Worm (Caenorhabditis elegans): ENCODE results near the gene F19G12.3.

The F19G12.3 gene

ce11 chrX:1456350-1457080, 31.9 kb downstream of the F19G12.3 start:
- peak; percentile 86 for TF ChIP-seq egl-5 (tag; optimal IDR thresholded peaks at IDR 0.05)
- TF ChIP-seq snpc-4 (tag; optimal IDR thresholded peaks at IDR 0.05): no peak
- peak; percentile 39 for TF ChIP-seq nfya-1 (tag; optimal IDR thresholded peaks at IDR 0.05; ENCODE audit: insufficient read depth)
- TF ChIP-seq elt-2 (tag; optimal IDR thresholded peaks at IDR 0.05): peak; percentile 45
- peak; percentile 17 for TF ChIP-seq nhr-43 (tag; optimal IDR thresholded peaks at IDR 0.05; ENCODE audit: poor library complexity, severe bottlenecking)
- peak; percentile 91 for TF ChIP-seq skn-1 (tag; optimal IDR thresholded peaks at IDR 0.05)
- peak; percentile 21 for TF ChIP-seq nhr-23 (tag; optimal IDR thresholded peaks at IDR 0.05)
- TF ChIP-seq pqm-1 (tag; optimal IDR thresholded peaks at IDR 0.05): peak; percentile 57
- no peak for TF ChIP-seq ztf-11 (tag; optimal IDR thresholded peaks at IDR 0.05)
- peak; percentile 99 for TF ChIP-seq pha-4 (tag; optimal IDR thresholded peaks at IDR 0.05)
- TF ChIP-seq nhr-67 (tag; optimal IDR thresholded peaks at IDR 0.05): no peak
- TF ChIP-seq nhr-12 (tag; optimal IDR thresholded peaks at IDR 0.05): no peak
- TF ChIP-seq lsy-12 (tag; optimal IDR thresholded peaks at IDR 0.05): no peak
- no peak for TF ChIP-seq fos-1 (tag; optimal IDR thresholded peaks at IDR 0.05)
- TF ChIP-seq elt-1 (tag; optimal IDR thresholded peaks at IDR 0.05): no peak
- TF ChIP-seq egl-27 (tag; optimal IDR thresholded peaks at IDR 0.05): peak; percentile 42
- TF ChIP-seq ceh-28 (tag; optimal IDR thresholded peaks at IDR 0.05): peak; percentile 9
- peak; percentile 57 for TF ChIP-seq nhr-25 (tag; optimal IDR thresholded peaks at IDR 0.05)
- TF ChIP-seq ztf-4 (tag; optimal IDR thresholded peaks at IDR 0.05): no peak

ce11 chrX:1458793-1459192, 34.2 kb downstream of the F19G12.3 start, which contains the start of gene D1005.2:
Gene D1005.2 (plus strand): TSS chrX:1459022.
- TF ChIP-seq skn-1 (tag; optimal IDR thresholded peaks at IDR 0.05): no peak
- peak; percentile 63 for TF ChIP-seq nhr-23 (tag; optimal IDR thresholded peaks at IDR 0.05)
- no peak for TF ChIP-seq lin-39 (tag; optimal IDR thresholded peaks at IDR 0.05)
- TF ChIP-seq R02D3.7 (tag; optimal IDR thresholded peaks at IDR 0.05): no peak
- TF ChIP-seq nhr-77 (tag; optimal IDR thresholded peaks at IDR 0.05): no peak
- TF ChIP-seq nhr-25 (tag; optimal IDR thresholded peaks at IDR 0.05): peak; percentile 41
- no peak for TF ChIP-seq fos-1 (tag; optimal IDR thresholded peaks at IDR 0.05)
- no peak for TF ChIP-seq ama-1 (optimal IDR thresholded peaks at IDR 0.05)
- TF ChIP-seq egl-27 (tag; optimal IDR thresholded peaks at IDR 0.05): no peak

ce11 chrX:1459756-1460155, 35.1 kb downstream of the F19G12.3 start:
- TF ChIP-seq elt-1 (tag; optimal IDR thresholded peaks at IDR 0.05) (no peak), nhr-25 (tag; optimal IDR thresholded peaks at IDR 0.05) (no peak), nhr-76 (tag; optimal IDR thresholded peaks at IDR 0.05) (no peak), eor-1 (tag; optimal IDR thresholded peaks at IDR 0.05) (no peak), lin-15B (tag; optimal IDR thresholded peaks at IDR 0.05) (no peak), zag-1 (tag; optimal IDR thresholded peaks at IDR 0.05) (no peak)

ce11 chrX:1464699-1465098, 40.1 kb downstream of the F19G12.3 start, which contains the start of gene D1005.6:
Gene D1005.6 (minus strand): TSS chrX:1464799.
- TF ChIP-seq ceh-82 (tag; optimal IDR thresholded peaks at IDR 0.05): no peak

ce11 chrX:1468057-1468456, 43.4 kb downstream of the F19G12.3 start:
- peak; percentile 79 for TF ChIP-seq fkh-10 (GFP tag; optimal IDR thresholded peaks at IDR 0.05)
- no peak for TF ChIP-seq nhr-23 (tag; optimal IDR thresholded peaks at IDR 0.05)

ce11 chrX:1471232-1471631, 46.6 kb downstream of the F19G12.3 start:
- TF ChIP-seq fkh-10 (GFP tag; optimal IDR thresholded peaks at IDR 0.05) (no peak), snpc-4 (tag; optimal IDR thresholded peaks at IDR 0.05) (peak; percentile 10)

- no peak for TF ChIP-seq lsy-12 (tag; optimal IDR thresholded peaks at IDR 0.05)
- TF ChIP-seq snpc-4 (tag; optimal IDR thresholded peaks at IDR 0.05): no peak
- no peak for TF ChIP-seq ceh-9 (tag; optimal IDR thresholded peaks at IDR 0.05)
- TF ChIP-seq zag-1 (tag; optimal IDR thresholded peaks at IDR 0.05): no peak
- no peak for TF ChIP-seq aly-2 (tag; optimal IDR thresholded peaks at IDR 0.05)
Observed at ce11 chrX:1472880-1473279, 48.3 kb downstream of the F19G12.3 start, which contains the start of gene D1005.5. Gene D1005.5 (minus strand): TSS chrX:1472980.

Measured in whole organism, L3 larva.